Worm (Caenorhabditis elegans) whole organism, mixed stage, embryonic: ENCODE measurements around the gene lmd-3.

ENCODE experiments used
- bed-3 ChIP-seq: fragments of 200-800 bp; sonication (Bioruptor generic); optimal IDR thresholded peaks from 3 replicates; lab custom pipeline; 2018; ENCODE audit warnings: mild to moderate bottlenecking, missing genetic modification characterization, moderate library complexity, missing compliant biosample characterization
- ceh-43 ChIP-seq: fragments of 200-800 bp; sonication (Bioruptor generic); optimal IDR thresholded peaks from 2 replicates; lab custom pipeline; 2018; ENCODE audit warnings: mild to moderate bottlenecking, missing genetic modification characterization, moderate library complexity, missing compliant biosample characterization
- elt-1 ChIP-seq: sonication (generic microtip); optimal IDR thresholded peaks from 2 replicates; lab custom pipeline; 2017; ENCODE audit warnings: missing genetic modification characterization, mild to moderate bottlenecking, missing compliant biosample characterization, antibody characterized with exemption, moderate library complexity, borderline replicate concordance; ENCODE audit not compliant: insufficient read depth
- elt-3 ChIP-seq: fragments of 150-350 bp; optimal IDR thresholded peaks from 2 replicates; lab custom pipeline; 2014; ENCODE audit warnings: missing biosample characterization, missing genetic modification characterization
- ham-2 ChIP-seq: fragments of 200-800 bp; sonication (Bioruptor generic); optimal IDR thresholded peaks from 2 replicates; lab custom pipeline; 2018; ENCODE audit warnings: mild to moderate bottlenecking, missing genetic modification characterization, missing compliant biosample characterization
- lin-13 ChIP-seq: fragments of 150-350 bp; optimal IDR thresholded peaks from 2 replicates; lab custom pipeline; 2014; ENCODE audit warnings: missing biosample characterization, missing genetic modification characterization
- nhr-237 ChIP-seq: fragments of 150-350 bp; optimal IDR thresholded peaks from 2 replicates; lab custom pipeline; 2014; ENCODE audit warnings: missing biosample characterization, missing genetic modification characterization
- nhr-28 ChIP-seq: fragments of 150-350 bp; optimal IDR thresholded peaks from 2 replicates; lab custom pipeline; 2014; ENCODE audit warnings: missing biosample characterization, missing genetic modification characterization
- pha-4 ChIP-seq: fragments of 150-350 bp; optimal IDR thresholded peaks from 2 replicates; lab custom pipeline; 2018; ENCODE audit warnings: missing biosample characterization, missing genetic modification reagents, missing genetic modification characterization
- sem-2 ChIP-seq: fragments of 200-800 bp; sonication (Bioruptor generic); optimal IDR thresholded peaks from 2 replicates; lab custom pipeline; 2018; ENCODE audit warnings: mild to moderate bottlenecking, missing genetic modification characterization, missing compliant biosample characterization
- snpc-4 ChIP-seq: fragments of 150-350 bp; optimal IDR thresholded peaks from 2 replicates; lab custom pipeline; 2014; ENCODE audit warnings: missing biosample characterization, missing genetic modification characterization
- unc-62 ChIP-seq: fragments of 150-350 bp; optimal IDR thresholded peaks from 2 replicates; lab custom pipeline; 2014; ENCODE audit warnings: missing biosample characterization, missing genetic modification reagents, missing genetic modification characterization

DNA sequence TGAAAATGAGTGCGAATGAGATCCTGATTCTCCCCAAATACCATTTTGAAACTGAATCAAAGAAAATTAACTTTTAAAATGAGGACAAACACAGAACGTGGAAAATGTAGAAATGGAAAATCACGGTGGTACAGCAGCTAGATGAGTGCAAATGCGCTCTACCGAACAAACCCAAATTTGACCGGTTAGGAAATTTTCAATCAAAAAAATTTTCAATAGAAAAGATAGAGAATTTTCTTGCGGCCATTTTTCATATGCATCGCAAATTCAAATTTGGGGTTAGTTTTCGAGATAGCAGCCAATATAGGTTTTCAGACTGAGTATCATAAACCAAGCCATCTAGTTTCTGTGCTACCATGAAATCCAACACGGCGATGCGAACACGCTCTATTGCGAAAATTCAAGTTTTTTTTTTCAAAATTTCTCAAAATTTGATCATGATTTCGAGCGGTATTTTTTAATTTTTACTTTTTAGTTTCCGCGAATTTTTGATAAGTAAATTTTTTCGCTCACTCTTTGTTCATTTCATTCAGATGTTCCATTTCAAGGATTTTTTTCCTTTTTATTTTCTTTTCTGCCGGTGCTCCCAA, 31.1 kb downstream of the lmd-3 start, which contains the start of gene vha-18:
- no peak for TF ChIP-seq elt-1
- TF ChIP-seq nhr-28 (tag; lab: Kevin White, UChicago) = no peak
- no peak for TF ChIP-seq pha-4
- TF ChIP-seq unc-62 (GFP tag; lab: Kevin White, UChicago) = no peak
- TF ChIP-seq snpc-4 (tag; lab: Kevin White, UChicago) = no peak
- TF ChIP-seq ham-2 (GFP tag; lab: Kevin White, UChicago) = no peak
- no peak for TF ChIP-seq lin-13 (tag; lab: Kevin White, UChicago)
- TF ChIP-seq ceh-43 = no peak
- no peak for TF ChIP-seq elt-3 (tag; lab: Kevin White, UChicago)
- no peak for TF ChIP-seq bed-3 (GFP tag; lab: Kevin White, UChicago)
- TF ChIP-seq nhr-237 (tag; lab: Kevin White, UChicago) = no peak
- TF ChIP-seq sem-2 (GFP tag; lab: Kevin White, UChicago) = no peak
